Fruit fly (Drosophila melanogaster): ENCODE data around the gene CG42486.

Gene CG42486

dm6 chr2L:11812781-11813664 lies 29.9 kb upstream of the CG42486 start:
- peak; percentile 26 for TF ChIP-seq Dll (optimal IDR thresholded peaks at IDR 0.05)
- no peak for TF ChIP-seq psq (optimal IDR thresholded peaks at IDR 0.05)
- TF ChIP-seq EcR (GFP tag; optimal IDR thresholded peaks at IDR 0.05), result no peak

- TF ChIP-seq EcR (GFP tag; optimal IDR thresholded peaks at IDR 0.05) (no peak), pan (optimal IDR thresholded peaks at IDR 0.05) (no peak), CG8478 (optimal IDR thresholded peaks at IDR 0.05) (no peak), usp (GFP tag; optimal IDR thresholded peaks at IDR 0.05) (no peak), Dll (optimal IDR thresholded peaks at IDR 0.05) (no peak), psq (optimal IDR thresholded peaks at IDR 0.05) (no peak)
Observed at dm6 chr2L:11813665-11814087, 29.3 kb upstream of the CG42486 start, which contains the start of gene CycY. CycY (minus strand) TSS chr2L:11813780.

dm6 chr2L:11816376-11816775 lies 26.6 kb upstream of the CG42486 start:
- no peak for TF ChIP-seq Dll (optimal IDR thresholded peaks at IDR 0.05)
- no peak for TF ChIP-seq psq (optimal IDR thresholded peaks at IDR 0.05)
- no peak for TF ChIP-seq usp (GFP tag; optimal IDR thresholded peaks at IDR 0.05)
- TF ChIP-seq pan (optimal IDR thresholded peaks at IDR 0.05), result no peak
- TF ChIP-seq CG8478 (optimal IDR thresholded peaks at IDR 0.05), result no peak
- no peak for TF ChIP-seq EcR (GFP tag; optimal IDR thresholded peaks at IDR 0.05)

dm6 chr2L:11823470-11824162 lies 19.3 kb upstream of the CG42486 start:
- TF ChIP-seq psq (optimal IDR thresholded peaks at IDR 0.05), result no peak
- no peak for TF ChIP-seq pan (optimal IDR thresholded peaks at IDR 0.05)
- no peak for TF ChIP-seq EcR (GFP tag; optimal IDR thresholded peaks at IDR 0.05)
- TF ChIP-seq usp (GFP tag; optimal IDR thresholded peaks at IDR 0.05), result no peak
- no peak for TF ChIP-seq CG8478 (optimal IDR thresholded peaks at IDR 0.05)
- no peak for TF ChIP-seq Dll (optimal IDR thresholded peaks at IDR 0.05)

dm6 chr2L:11829277-11829676 lies 13.7 kb upstream of the CG42486 start, which contains the start of gene esc:
esc (minus strand) TSS chr2L:11829405.
- TF ChIP-seq EcR (GFP tag; optimal IDR thresholded peaks at IDR 0.05), result no peak
- no peak for TF ChIP-seq Dll (optimal IDR thresholded peaks at IDR 0.05)
- no peak for TF ChIP-seq psq (optimal IDR thresholded peaks at IDR 0.05)
- no peak for TF ChIP-seq CG8478 (optimal IDR thresholded peaks at IDR 0.05)
- TF ChIP-seq usp (GFP tag; optimal IDR thresholded peaks at IDR 0.05), result no peak
- no peak for TF ChIP-seq pan (optimal IDR thresholded peaks at IDR 0.05)

- TF ChIP-seq pan (optimal IDR thresholded peaks at IDR 0.05) (no peak), EcR (GFP tag; optimal IDR thresholded peaks at IDR 0.05) (no peak), psq (optimal IDR thresholded peaks at IDR 0.05) (no peak), CG8478 (optimal IDR thresholded peaks at IDR 0.05) (no peak), usp (GFP tag; optimal IDR thresholded peaks at IDR 0.05) (no peak), Dll (optimal IDR thresholded peaks at IDR 0.05) (no peak)
Observed at dm6 chr2L:11833786-11834185, 9.2 kb upstream of the CG42486 start, which contains the start of gene CG45011. CG45011 (plus strand) TSS chr2L:11834086.

dm6 chr2L:11834308-11834707 lies 8.6 kb upstream of the CG42486 start, which contains the start of gene CG45012:
CG45012 (plus strand) TSS chr2L:11834608.
- no peak for TF ChIP-seq EcR (GFP tag; optimal IDR thresholded peaks at IDR 0.05)
- no peak for TF ChIP-seq psq (optimal IDR thresholded peaks at IDR 0.05)
- TF ChIP-seq Dll (optimal IDR thresholded peaks at IDR 0.05), result no peak
- no peak for TF ChIP-seq pan (optimal IDR thresholded peaks at IDR 0.05)
- TF ChIP-seq usp (GFP tag; optimal IDR thresholded peaks at IDR 0.05), result no peak
- TF ChIP-seq CG8478 (optimal IDR thresholded peaks at IDR 0.05), result no peak

dm6 chr2L:11836943-11837342 lies 6.0 kb upstream of the CG42486 start, which contains the start of gene Sfp33A4:
Sfp33A4 (plus strand) TSS chr2L:11837243.
- no peak for TF ChIP-seq Dll (optimal IDR thresholded peaks at IDR 0.05)
- TF ChIP-seq usp (GFP tag; optimal IDR thresholded peaks at IDR 0.05), result no peak
- TF ChIP-seq psq (optimal IDR thresholded peaks at IDR 0.05), result no peak
- TF ChIP-seq EcR (GFP tag; optimal IDR thresholded peaks at IDR 0.05), result no peak
- TF ChIP-seq CG8478 (optimal IDR thresholded peaks at IDR 0.05), result no peak
- no peak for TF ChIP-seq pan (optimal IDR thresholded peaks at IDR 0.05)

dm6 chr2L:11837413-11837812 lies 5.5 kb upstream of the CG42486 start, which contains the start of gene Sfp33A2:
Sfp33A2 (plus strand) TSS chr2L:11837713.
- TF ChIP-seq EcR (GFP tag; optimal IDR thresholded peaks at IDR 0.05), result no peak
- no peak for TF ChIP-seq psq (optimal IDR thresholded peaks at IDR 0.05)
- no peak for TF ChIP-seq usp (GFP tag; optimal IDR thresholded peaks at IDR 0.05)
- TF ChIP-seq CG8478 (optimal IDR thresholded peaks at IDR 0.05), result no peak
- no peak for TF ChIP-seq pan (optimal IDR thresholded peaks at IDR 0.05)

- TF ChIP-seq EcR (GFP tag; optimal IDR thresholded peaks at IDR 0.05) (no peak), usp (GFP tag; optimal IDR thresholded peaks at IDR 0.05) (no peak), pan (optimal IDR thresholded peaks at IDR 0.05) (no peak), Dll (optimal IDR thresholded peaks at IDR 0.05) (no peak), psq (optimal IDR thresholded peaks at IDR 0.05) (no peak), CG8478 (optimal IDR thresholded peaks at IDR 0.05) (no peak)
Observed at dm6 chr2L:11839612-11840011, 3.3 kb upstream of the CG42486 start, which contains the start of gene Sfp33A3. Sfp33A3 (plus strand) TSS chr2L:11839912.

- TF ChIP-seq pan (optimal IDR thresholded peaks at IDR 0.05), result no peak
- TF ChIP-seq CG8478 (optimal IDR thresholded peaks at IDR 0.05), result no peak
Observed at dm6 chr2L:11840391-11840790, 2.5 kb upstream of the CG42486 start, which contains the start of gene CG31704. CG31704 (plus strand) TSS chr2L:11840691.

dm6 chr2L:11841538-11841937 lies 1.4 kb upstream of the CG42486 start:
- TF ChIP-seq EcR (GFP tag; optimal IDR thresholded peaks at IDR 0.05) (no peak), psq (optimal IDR thresholded peaks at IDR 0.05) (no peak), usp (GFP tag; optimal IDR thresholded peaks at IDR 0.05) (no peak), CG8478 (optimal IDR thresholded peaks at IDR 0.05) (no peak)

Measured in whole organism.